Worm (Caenorhabditis elegans) whole organism, young adult: ENCODE data around the gene asb-1.

Experiments
- F55B11.4 ChIP-seq: sonication (generic microtip); optimal IDR thresholded peaks from 2 replicates; lab custom pipeline; 2016; ENCODE audit warnings: missing compliant biosample characterization, missing genetic modification characterization, borderline replicate concordance; ENCODE audit not compliant: insufficient read depth
- atf-7 ChIP-seq: sonication (generic microtip); optimal IDR thresholded peaks from 2 replicates; lab custom pipeline; 2017; ENCODE audit warnings: mild to moderate bottlenecking, missing genetic modification characterization, missing compliant biosample characterization
- athp-1 ChIP-seq: sonication (generic microtip); optimal IDR thresholded peaks from 2 replicates; lab custom pipeline; 2017; ENCODE audit warnings: mild to moderate bottlenecking, missing genetic modification characterization, missing compliant biosample characterization
- cebp-2 ChIP-seq: fragments of 200-800 bp; sonication (Bioruptor generic); IDR thresholded peaks from 2 replicates; pipeline ENCODE4 v1.3.6; 2022; ENCODE audit warnings: missing genetic modification characterization, missing compliant biosample characterization
- lin-35 ChIP-seq, 3 experiments: fragments of 150-350 bp in 2 of 3; sonication (generic microtip) in 1 of 3; optimal IDR thresholded peaks; 2 replicates each; lab custom pipeline; 2014 to 2018; ENCODE audit warnings: missing biosample characterization in 3 of 3, missing genetic modification characterization in 3 of 3, missing genetic modification reagents in 3 of 3
- lir-1 ChIP-seq: fragments of 200-800 bp; sonication (Bioruptor generic); conservative IDR thresholded peaks from 2 replicates; pipeline ENCODE4 v1.3.6; 2022; ENCODE audit warnings: missing genetic modification reagents, missing genetic modification characterization, missing compliant biosample characterization
- snpc-4 ChIP-seq, 5 experiments: fragments of 150-350 bp in 1 of 5; sonication (generic microtip) in 4 of 5; optimal IDR thresholded peaks; 2 replicates each; lab custom pipeline; 2014 to 2018; ENCODE audit warnings: missing genetic modification characterization in 5 of 5, missing biosample characterization in 3 of 5, antibody characterized with exemption in 2 of 5, mild to moderate bottlenecking in 2 of 5, missing compliant biosample characterization in 2 of 5, missing genotype in 2 of 5, moderate library complexity in 2 of 5, missing genetic modification reagents in 1 of 5
- unc-130 ChIP-seq: sonication (generic microtip); optimal IDR thresholded peaks from 2 replicates; lab custom pipeline; 2016; ENCODE audit warnings: missing genetic modification reagents, missing genetic modification characterization, missing compliant biosample characterization

ce11 chrIII:4616071-4616571, 20.5 kb upstream of the asb-1 start, which contains the start of gene lips-3:
- TF ChIP-seq lir-1 (GFP tag; lab: Robert Waterston, UW): no peak
- no peak for TF ChIP-seq cebp-2 (GFP tag; lab: Robert Waterston, UW)
- no peak for TF ChIP-seq athp-1 (tag; lab: Kevin White, UChicago)
- TF ChIP-seq unc-130 (GFP tag; lab: Kevin White, UChicago): no peak
- TF ChIP-seq atf-7 (tag; lab: Kevin White, UChicago): no peak
- no peak for TF ChIP-seq snpc-4 (GFP tag; optimal IDR thresholded peaks at IDR 0.05; lab: Kevin White, UChicago)
- TF ChIP-seq snpc-4 (tag; optimal IDR thresholded peaks at IDR 0.05; lab: Kevin White, UChicago): no peak
- TF ChIP-seq lin-35 (GFP tag; optimal IDR thresholded peaks at IDR 0.05; lab: Kevin White, UChicago): no peak
- TF ChIP-seq F55B11.4 (tag; lab: Kevin White, UChicago): no peak
